Fruit fly (Drosophila melanogaster): Measurements from ENCODE around the gene beat-VII.

dm6 chr3R:26636388-26636787 lies 45.4 kb downstream of the beat-VII start, which contains the start of gene TwdlS:
- TF ChIP-seq CTCF (optimal IDR thresholded peaks at IDR 0.05) (no peak), CG8478 (optimal IDR thresholded peaks at IDR 0.05) (no peak)
